Fruit fly (Drosophila melanogaster) whole organism, embryonic: ENCODE results near the gene Cyp318a1.
A peak's percentile ranks its signal among the peaks of the same experiment; 100 is the strongest.

Experiments used
- Abd-B ChIP-seq: fragments of 200-800 bp; sonication (Bioruptor generic); optimal IDR thresholded peaks from 2 replicates; lab custom pipeline; 2018; ENCODE audit warnings: missing biosample characterization, mild to moderate bottlenecking, missing genetic modification characterization, moderate library complexity
- Atf6 ChIP-seq: fragments of 200-800 bp; sonication (Bioruptor generic); IDR thresholded peaks from 2 replicates; pipeline ENCODE4 v1.3.6; 2022; ENCODE audit warnings: missing biosample characterization, missing genetic modification characterization
- CG10543 ChIP-seq: fragments of 200-800 bp; sonication (Bioruptor generic); optimal IDR thresholded peaks from 3 replicates; lab custom pipeline; 2017; ENCODE audit warnings: missing biosample characterization, mild to moderate bottlenecking, missing genetic modification characterization, moderate library complexity
- CG11247 ChIP-seq: fragments of 200-800 bp; sonication (Bioruptor generic); IDR thresholded peaks from 2 replicates; pipeline ENCODE4 v1.3.6; 2022; ENCODE audit warnings: missing biosample characterization, missing genetic modification characterization
- CG11695 ChIP-seq: fragments of 200-800 bp; sonication (Bioruptor generic); IDR thresholded peaks from 3 replicates; pipeline ENCODE4 v1.3.6; 2022; ENCODE audit warnings: missing biosample characterization, missing genetic modification characterization
- CG12769 ChIP-seq: fragments of 200-800 bp; sonication (Bioruptor generic); optimal IDR thresholded peaks from 2 replicates; lab custom pipeline; 2019; ENCODE audit warnings: missing biosample characterization, mild to moderate bottlenecking, missing genetic modification characterization, moderate library complexity
- CG13123 ChIP-seq: fragments of 200-800 bp; sonication (Bioruptor generic); optimal IDR thresholded peaks from 2 replicates; lab custom pipeline; 2016; ENCODE audit warnings: missing biosample characterization, missing genetic modification characterization
- CG13894 ChIP-seq: fragments of 200-800 bp; sonication (Bioruptor generic); optimal IDR thresholded peaks from 3 replicates; lab custom pipeline; 2018; ENCODE audit warnings: missing biosample characterization, mild to moderate bottlenecking, missing genetic modification characterization, moderate library complexity
- CG15073 ChIP-seq: fragments of 200-800 bp; sonication (Bioruptor generic); optimal IDR thresholded peaks from 2 replicates; lab custom pipeline; 2016; ENCODE audit warnings: missing biosample characterization, missing genetic modification characterization
- CG15696 ChIP-seq: fragments of 200-800 bp; sonication (Bioruptor generic); optimal IDR thresholded peaks from 2 replicates; lab custom pipeline; 2019; ENCODE audit warnings: missing biosample characterization, mild to moderate bottlenecking, missing genetic modification characterization, moderate library complexity
- CG1603 ChIP-seq: fragments of 200-800 bp; sonication (Bioruptor generic); optimal IDR thresholded peaks from 2 replicates; lab custom pipeline; 2019; ENCODE audit warnings: missing biosample characterization, mild to moderate bottlenecking, missing genetic modification characterization, moderate library complexity
- CG17361 ChIP-seq: fragments of 200-800 bp; sonication (Bioruptor generic); IDR thresholded peaks from 3 replicates; pipeline ENCODE4 v1.3.6; 2022; ENCODE audit warnings: missing biosample characterization, missing genetic modification characterization
- CG2202 ChIP-seq: fragments of 200-800 bp; sonication (Bioruptor generic); optimal IDR thresholded peaks from 2 replicates; lab custom pipeline; 2018; ENCODE audit warnings: missing biosample characterization, mild to moderate bottlenecking, missing genetic modification characterization
- CG2875 ChIP-seq: fragments of 200-800 bp; sonication (Bioruptor generic); optimal IDR thresholded peaks from 2 replicates; lab custom pipeline; 2017; ENCODE audit warnings: missing biosample characterization, mild to moderate bottlenecking, missing genetic modification characterization, missing genetic modification reagents
- CG30403 ChIP-seq: fragments of 200-800 bp; sonication (Bioruptor generic); optimal IDR thresholded peaks from 3 replicates; lab custom pipeline; 2016; ENCODE audit warnings: missing biosample characterization, missing genetic modification characterization
- CG3065 ChIP-seq: fragments of 200-800 bp; sonication (Bioruptor generic); optimal IDR thresholded peaks from 2 replicates; lab custom pipeline; 2016; ENCODE audit warnings: missing biosample characterization, missing genetic modification characterization
- CG34224 ChIP-seq: fragments of 200-800 bp; sonication (Bioruptor generic); IDR thresholded peaks from 3 replicates; pipeline ENCODE4 v1.3.6; 2022; ENCODE audit warnings: missing biosample characterization, missing genetic modification characterization; ENCODE audit not compliant: partially characterized antibody
- CG34422 ChIP-seq: fragments of 200-800 bp; sonication (Bioruptor generic); IDR thresholded peaks from 3 replicates; pipeline ENCODE4 v1.3.6; 2022; ENCODE audit warnings: missing biosample characterization, missing genetic modification characterization
- CG3726 ChIP-seq: fragments of 200-800 bp; sonication (Bioruptor generic); IDR thresholded peaks from 3 replicates; pipeline ENCODE4, ENCODE4 v1.3.6; 2022; ENCODE audit warnings: missing biosample characterization, missing genetic modification characterization
- CG4617 ChIP-seq: fragments of 200-800 bp; sonication (Bioruptor generic); optimal IDR thresholded peaks from 3 replicates; lab custom pipeline; 2016; ENCODE audit warnings: missing biosample characterization, missing genetic modification characterization, borderline replicate concordance
- CG6689 ChIP-seq: fragments of 200-800 bp; sonication (Bioruptor generic); IDR thresholded peaks from 2 replicates; pipeline ENCODE4 v1.3.6; 2022; ENCODE audit warnings: missing biosample characterization, missing genetic modification characterization
- CG7372 ChIP-seq: fragments of 200-800 bp; sonication (Bioruptor generic); IDR thresholded peaks from 2 replicates; pipeline ENCODE4 v1.3.6; 2022; ENCODE audit warnings: missing biosample characterization, missing genetic modification characterization
- CG7987 ChIP-seq: fragments of 200-800 bp; sonication (Bioruptor generic); optimal IDR thresholded peaks from 2 replicates; lab custom pipeline; 2018; ENCODE audit warnings: missing biosample characterization, mild to moderate bottlenecking, missing genetic modification characterization, moderate library complexity
- Dbx ChIP-seq: fragments of 200-800 bp; sonication (Bioruptor generic); IDR thresholded peaks from 3 replicates; pipeline ENCODE4 v1.3.6; 2022; ENCODE audit warnings: missing biosample characterization, missing genetic modification characterization
- E2f1 ChIP-seq: fragments of 200-800 bp; sonication (Bioruptor generic); IDR thresholded peaks from 2 replicates; pipeline ENCODE4 v1.3.6; 2022; ENCODE audit warnings: missing biosample characterization, missing genetic modification characterization
- Ets65A ChIP-seq: fragments of 200-800 bp; sonication (Bioruptor generic); peaks from one replicate; lab custom pipeline; 2016; ENCODE audit warnings: missing biosample characterization, missing genetic modification characterization
- Kr ChIP-seq: fragments of 200-800 bp; sonication (Bioruptor generic); optimal IDR thresholded peaks from 2 replicates; lab custom pipeline; 2017; ENCODE audit warnings: missing biosample characterization, mild to moderate bottlenecking, missing genetic modification characterization
- Max ChIP-seq: fragments of 200-800 bp; sonication (Bioruptor generic); optimal IDR thresholded peaks from 2 replicates; lab custom pipeline; 2016; ENCODE audit warnings: missing biosample characterization, mild to moderate bottlenecking, missing genetic modification characterization
- Myb ChIP-seq: fragments of 200-800 bp; sonication (Bioruptor generic); optimal IDR thresholded peaks from 2 replicates; lab custom pipeline; 2016; ENCODE audit warnings: missing biosample characterization, missing genetic modification characterization
- bowl ChIP-seq: fragments of 200-800 bp; sonication (Bioruptor generic); IDR thresholded peaks from 2 replicates; pipeline ENCODE4 v1.3.6; 2022; ENCODE audit warnings: missing biosample characterization, missing genetic modification characterization
- br ChIP-seq: fragments of >200 bp; optimal IDR thresholded peaks from 2 replicates; lab custom pipeline; 2017
- ci ChIP-seq: fragments of 200-800 bp; sonication (Bioruptor generic); IDR thresholded peaks from 3 replicates; pipeline ENCODE4 v1.3.6; 2022; ENCODE audit warnings: missing biosample characterization, missing genetic modification characterization
- h ChIP-seq: fragments of >200 bp; optimal IDR thresholded peaks from 2 replicates; lab custom pipeline; 2017
- kah ChIP-seq: fragments of 200-800 bp; sonication (Bioruptor generic); optimal IDR thresholded peaks from 2 replicates; lab custom pipeline; 2018; ENCODE audit warnings: missing biosample characterization, mild to moderate bottlenecking, missing genetic modification characterization
- klu ChIP-seq: fragments of 200-800 bp; sonication (Bioruptor generic); IDR thresholded peaks from 2 replicates; pipeline ENCODE4 v1.3.6; 2022; ENCODE audit warnings: missing biosample characterization, missing genetic modification characterization
- lilli ChIP-seq: fragments of 200-800 bp; sonication (Bioruptor generic); optimal IDR thresholded peaks from 3 replicates; lab custom pipeline; 2016; ENCODE audit warnings: missing biosample characterization, missing genetic modification characterization
- luna ChIP-seq: fragments of 200-800 bp; sonication (Bioruptor generic); optimal IDR thresholded peaks from 2 replicates; lab custom pipeline; 2016; ENCODE audit warnings: missing biosample characterization, missing genetic modification characterization
- mam ChIP-seq: fragments of 200-800 bp; sonication (Bioruptor generic); optimal IDR thresholded peaks from 3 replicates; lab custom pipeline; 2016; ENCODE audit warnings: missing biosample characterization, missing genetic modification characterization
- nau ChIP-seq: fragments of 200-800 bp; sonication (Bioruptor generic); optimal IDR thresholded peaks from 3 replicates; lab custom pipeline; 2017; ENCODE audit warnings: missing biosample characterization, mild to moderate bottlenecking, missing genetic modification characterization, missing genetic modification reagents
- pho ChIP-seq: fragments of 200-800 bp; sonication (Bioruptor generic); optimal IDR thresholded peaks from 2 replicates; lab custom pipeline; 2016; ENCODE audit warnings: missing biosample characterization, missing genetic modification characterization
- phol ChIP-seq: fragments of 200-800 bp; sonication (Bioruptor generic); optimal IDR thresholded peaks from 3 replicates; lab custom pipeline; 2018; ENCODE audit warnings: missing biosample characterization, mild to moderate bottlenecking, missing genetic modification characterization, moderate library complexity
- salm ChIP-seq: fragments of 200-800 bp; sonication (Bioruptor generic); optimal IDR thresholded peaks from 2 replicates; lab custom pipeline; 2018; ENCODE audit warnings: missing biosample characterization, mild to moderate bottlenecking, missing genetic modification characterization
- schlank ChIP-seq: fragments of 200-800 bp; sonication (Bioruptor generic); optimal IDR thresholded peaks from 2 replicates; lab custom pipeline; 2018; ENCODE audit warnings: missing biosample characterization, mild to moderate bottlenecking, missing genetic modification characterization
- scrt ChIP-seq: fragments of 200-800 bp; sonication (Bioruptor generic); optimal IDR thresholded peaks from 2 replicates; lab custom pipeline; 2018; ENCODE audit warnings: missing biosample characterization, mild to moderate bottlenecking, missing genetic modification characterization, moderate library complexity
- sug ChIP-seq: fragments of 200-800 bp; optimal IDR thresholded peaks from 2 replicates; lab custom pipeline; 2019; ENCODE audit warnings: missing biosample characterization, mild to moderate bottlenecking, missing genetic modification characterization, moderate library complexity
- wor ChIP-seq: fragments of 200-800 bp; sonication (Bioruptor generic); IDR thresholded peaks from 2 replicates; pipeline ENCODE4 v1.3.6; 2022; ENCODE audit warnings: missing biosample characterization, missing genetic modification characterization
- zen ChIP-seq: fragments of 200-800 bp; sonication (Bioruptor generic); optimal IDR thresholded peaks from 3 replicates; lab custom pipeline; 2018; ENCODE audit warnings: missing biosample characterization, mild to moderate bottlenecking, missing genetic modification characterization, moderate library complexity
- zen2 ChIP-seq: fragments of 200-800 bp; sonication (Bioruptor generic); IDR thresholded peaks from 3 replicates; pipeline ENCODE4 v1.3.6; 2022; ENCODE audit warnings: missing biosample characterization, missing genetic modification characterization; ENCODE audit not compliant: partially characterized antibody
- zf30C ChIP-seq: fragments of 200-800 bp; sonication (Bioruptor generic); optimal IDR thresholded peaks from 3 replicates; lab custom pipeline; 2018; ENCODE audit warnings: missing biosample characterization, mild to moderate bottlenecking, missing genetic modification characterization

The Cyp318a1 gene

dm6 chrX:12003437-12004394, 28.7 kb upstream of the Cyp318a1 start, which contains the start of gene fw (continued):
- TF ChIP-seq br (lab: Kevin White, UChicago) = no peak
- no peak for TF ChIP-seq CG30403 (GFP tag; lab: Kevin White, UChicago)
- no peak for TF ChIP-seq schlank (tag; lab: Kevin White, UChicago)
- no peak for TF ChIP-seq CG7372 (GFP tag; lab: Robert Waterston, UW)
- no peak for TF ChIP-seq Kr
- TF ChIP-seq CG11247 (GFP tag; lab: Robert Waterston, UW) = no peak
- TF ChIP-seq luna (GFP tag; lab: Kevin White, UChicago) = no peak
- no peak for TF ChIP-seq CG7987
- TF ChIP-seq klu = no peak
- TF ChIP-seq phol (tag; lab: Kevin White, UChicago) = no peak
- TF ChIP-seq CG15696 (tag; lab: Kevin White, UChicago) = no peak
- no peak for TF ChIP-seq CG4617 (GFP tag; lab: Kevin White, UChicago)
- no peak for TF ChIP-seq CG2202 (tag; lab: Kevin White, UChicago)
- no peak for TF ChIP-seq zen2 (GFP tag; lab: Robert Waterston, UW)
- TF ChIP-seq CG1603 (tag; lab: Kevin White, UChicago) = peak; percentile 73
- 0 out of 2 replicates have a peak, but pooled peaks have one; percentile 11 for TF ChIP-seq CG6689 (GFP tag; lab: Robert Waterston, UW)
- TF ChIP-seq CG12769 (tag; lab: Kevin White, UChicago) = peak; percentile 77
- no peak for TF ChIP-seq sug (tag; lab: Kevin White, UChicago)
- no peak for TF ChIP-seq pho (GFP tag; lab: Kevin White, UChicago)
- no peak for TF ChIP-seq scrt
- TF ChIP-seq CG13123 (GFP tag; lab: Kevin White, UChicago) = peak; percentile 24
- no peak for TF ChIP-seq salm (tag; lab: Kevin White, UChicago)
- peak; percentile 29; the same call in 2 of the 3 replicates for TF ChIP-seq ci (GFP tag; lab: Robert Waterston, UW)
- TF ChIP-seq Atf6 (GFP tag; lab: Robert Waterston, UW) = no peak
- peak; percentile 20 for TF ChIP-seq mam (GFP tag; lab: Kevin White, UChicago)
- TF ChIP-seq CG34224 (GFP tag; lab: Robert Waterston, UW) = no peak
- TF ChIP-seq wor (GFP tag; lab: Robert Waterston, UW) = 0 out of 2 replicates have a peak, but pooled peaks have one; percentile 18
- TF ChIP-seq Myb (GFP tag; lab: Kevin White, UChicago) = no peak
- TF ChIP-seq CG10543 = no peak
- no peak for TF ChIP-seq Abd-B (GFP tag; lab: Kevin White, UChicago)
- TF ChIP-seq h (lab: Kevin White, UChicago) = no peak
- TF ChIP-seq Ets65A (GFP tag; lab: Kevin White, UChicago) = peak; percentile 80
- TF ChIP-seq kah (GFP tag; lab: Kevin White, UChicago) = no peak
- no peak for TF ChIP-seq nau (GFP tag; lab: Kevin White, UChicago)
- no peak for TF ChIP-seq Dbx (GFP tag; lab: Robert Waterston, UW)
- peak; percentile 15 for TF ChIP-seq CG13894 (tag; lab: Kevin White, UChicago)
- TF ChIP-seq CG3726 (GFP tag; lab: Robert Waterston, UW) = 0 out of 3 replicates have a peak, but pooled peaks have one; percentile 6
- TF ChIP-seq zf30C (GFP tag; lab: Kevin White, UChicago) = no peak
- 0 out of 3 replicates have a peak, but pooled peaks have one; percentile 43 for TF ChIP-seq CG11695 (GFP tag; lab: Robert Waterston, UW)
- no peak for TF ChIP-seq CG15073 (GFP tag; lab: Kevin White, UChicago)
- TF ChIP-seq CG34422 (GFP tag; lab: Robert Waterston, UW) = 0 out of 3 replicates have a peak, but pooled peaks have one; percentile 26
- no peak for TF ChIP-seq Max (GFP tag; lab: Kevin White, UChicago)
- no peak for TF ChIP-seq CG3065
- TF ChIP-seq lilli (GFP tag; lab: Kevin White, UChicago) = peak; percentile 51
- no peak for TF ChIP-seq CG17361 (GFP tag; lab: Robert Waterston, UW)
- TF ChIP-seq zen = no peak
- TF ChIP-seq E2f1 (GFP tag; lab: Robert Waterston, UW) = peak; percentile 41; the same call in 1 of the 2 replicates
- no peak for TF ChIP-seq bowl
- TF ChIP-seq CG2875 (GFP tag; lab: Kevin White, UChicago) = peak; percentile 24
